Worm (Caenorhabditis elegans) whole organism, L4 larva: ENCODE data around the gene ZK1321.4.

ENCODE experiments used
- F10B5.3 ChIP-seq: sonication (generic microtip); optimal IDR thresholded peaks from 2 replicates; lab custom pipeline; 2016; ENCODE audit warnings: mild to moderate bottlenecking, missing genetic modification characterization, missing compliant biosample characterization
- F26F4.8 ChIP-seq: fragments of 200-800 bp; sonication (Bioruptor generic); conservative IDR thresholded peaks from 2 replicates; pipeline ENCODE4 v1.3.6; 2022; ENCODE audit warnings: missing genetic modification characterization, missing compliant biosample characterization
- F49E8.2 ChIP-seq: sonication (generic microtip); optimal IDR thresholded peaks from 2 replicates; lab custom pipeline; 2016; ENCODE audit warnings: missing compliant biosample characterization, mild to moderate bottlenecking, missing genetic modification characterization, borderline replicate concordance
- Y105C5A.15 ChIP-seq: fragments of 200-800 bp; sonication (Bioruptor generic); IDR thresholded peaks from 2 replicates; pipeline ENCODE4 v1.3.6; 2022; ENCODE audit warnings: missing genetic modification characterization, missing compliant biosample characterization
- ZK337.2 ChIP-seq: fragments of 200-800 bp; sonication (Bioruptor generic); IDR thresholded peaks from 2 replicates; pipeline ENCODE4 v1.3.6; 2022; ENCODE audit warnings: missing genetic modification reagents, missing genetic modification characterization, missing compliant biosample characterization
- ZK546.5 ChIP-seq, 2 experiments: sonication (generic microtip); optimal IDR thresholded peaks; 2 replicates each; lab custom pipeline; 2017; ENCODE audit warnings: missing biosample characterization in 2 of 2, missing genetic modification characterization in 2 of 2
- ceh-32 ChIP-seq: sonication (generic microtip); optimal IDR thresholded peaks from 2 replicates; lab custom pipeline; 2016; ENCODE audit warnings: mild to moderate bottlenecking, missing genetic modification characterization, missing compliant biosample characterization; ENCODE audit not compliant: poor library complexity
- ceh-44 ChIP-seq: fragments of 200-800 bp; sonication (Bioruptor generic); IDR thresholded peaks from 2 replicates; pipeline ENCODE4 v1.3.6; 2022; ENCODE audit warnings: missing genetic modification reagents, missing genetic modification characterization, missing compliant biosample characterization
- ceh-82 ChIP-seq: sonication (generic microtip); optimal IDR thresholded peaks from 2 replicates; lab custom pipeline; 2017; ENCODE audit warnings: missing biosample characterization, missing genetic modification characterization
- ctbp-1 ChIP-seq: fragments of 200-800 bp; sonication (Bioruptor generic); IDR thresholded peaks from 2 replicates; pipeline ENCODE4 v1.3.6; 2022; ENCODE audit warnings: missing genetic modification reagents, missing genetic modification characterization, missing compliant biosample characterization
- daf-19 ChIP-seq: fragments of 200-800 bp; sonication (Bioruptor generic); conservative IDR thresholded peaks from 2 replicates; pipeline ENCODE4 v1.3.6; 2022; ENCODE audit warnings: missing genetic modification characterization, missing compliant biosample characterization
- dmd-9 ChIP-seq: fragments of 200-800 bp; sonication (Bioruptor generic); IDR thresholded peaks from 2 replicates; pipeline ENCODE4 v1.3.6; 2022; ENCODE audit warnings: missing genetic modification reagents, missing genetic modification characterization, missing compliant biosample characterization
- dpl-1 ChIP-seq: fragments of 150-350 bp; optimal IDR thresholded peaks from 2 replicates; lab custom pipeline; 2014; ENCODE audit warnings: missing biosample characterization, missing genetic modification reagents, missing genetic modification characterization
- dve-1 ChIP-seq: sonication (generic microtip); optimal IDR thresholded peaks from 2 replicates; lab custom pipeline; 2017; ENCODE audit warnings: antibody characterized with exemption, mild to moderate bottlenecking, missing genetic modification characterization, missing compliant biosample characterization; ENCODE audit not compliant: insufficient read depth
- egl-43 ChIP-seq: fragments of 200-800 bp; sonication (Bioruptor generic); IDR thresholded peaks from 2 replicates; pipeline ENCODE4 v1.3.6; 2022; ENCODE audit warnings: missing genetic modification reagents, missing genetic modification characterization, missing compliant biosample characterization
- fkh-10 ChIP-seq: fragments of 150-350 bp; optimal IDR thresholded peaks from 2 replicates; lab custom pipeline; 2014; ENCODE audit warnings: missing biosample characterization, missing genetic modification reagents, missing genetic modification characterization
- hlh-30 ChIP-seq: sonication (generic microtip); optimal IDR thresholded peaks from 2 replicates; lab custom pipeline; 2017; ENCODE audit warnings: antibody characterized with exemption, mild to moderate bottlenecking, missing genetic modification characterization, missing compliant biosample characterization; ENCODE audit not compliant: insufficient read depth
- hmg-1.1 ChIP-seq: fragments of 200-800 bp; sonication (Bioruptor generic); IDR thresholded peaks from 2 replicates; pipeline ENCODE4 v1.3.6; 2022; ENCODE audit warnings: missing genetic modification reagents, missing genetic modification characterization, missing compliant biosample characterization
- lim-7 ChIP-seq: fragments of 200-800 bp; sonication (Bioruptor generic); IDR thresholded peaks from 2 replicates; pipeline ENCODE4 v1.3.6; 2022; ENCODE audit warnings: missing genetic modification characterization, missing compliant biosample characterization
- lin-29 ChIP-seq: fragments of 200-800 bp; sonication (Bioruptor generic); IDR thresholded peaks from 2 replicates; pipeline ENCODE4 v1.3.6; 2022; ENCODE audit warnings: missing genetic modification reagents, missing genetic modification characterization, missing compliant biosample characterization
- lin-38 ChIP-seq: fragments of 200-800 bp; sonication (Bioruptor generic); IDR thresholded peaks from 2 replicates; pipeline ENCODE4 v1.3.6; 2022; ENCODE audit warnings: missing genetic modification reagents, missing genetic modification characterization, missing compliant biosample characterization
- lin-39 ChIP-seq: fragments of 150-350 bp; optimal IDR thresholded peaks from 2 replicates; lab custom pipeline; 2014; ENCODE audit warnings: missing biosample characterization, missing genetic modification reagents, missing genetic modification characterization
- lsy-2 ChIP-seq, 2 experiments: fragments of 150-350 bp in 1 of 2; sonication (generic microtip) in 1 of 2; optimal IDR thresholded peaks; 2 replicates each; lab custom pipeline; 2014 to 2017; ENCODE audit warnings: missing biosample characterization in 2 of 2, missing genetic modification characterization in 2 of 2
- mdl-1 ChIP-seq, 2 experiments: fragments of 150-350 bp in 1 of 2; sonication (generic microtip) in 1 of 2; optimal IDR thresholded peaks; 2 replicates each; lab custom pipeline; 2014 to 2017; ENCODE audit warnings: missing biosample characterization in 2 of 2, missing genetic modification characterization in 2 of 2
- mep-1 ChIP-seq: fragments of 150-350 bp; sonication (generic microtip); optimal IDR thresholded peaks from 3 replicates; lab custom pipeline; 2014; ENCODE audit warnings: missing biosample characterization, missing genetic modification characterization
- mes-2 ChIP-seq: sonication (generic microtip); optimal IDR thresholded peaks from 2 replicates; lab custom pipeline; 2016; ENCODE audit warnings: missing genotype, mild to moderate bottlenecking, missing genetic modification characterization, missing compliant biosample characterization; ENCODE audit not compliant: poor library complexity, severe bottlenecking
- mxl-2 ChIP-seq: fragments of 200-800 bp; sonication (Bioruptor generic); conservative IDR thresholded peaks from 2 replicates; pipeline ENCODE4 v1.3.6; 2022; ENCODE audit warnings: missing genetic modification reagents, missing genetic modification characterization, missing compliant biosample characterization
- mxl-3 ChIP-seq: fragments of 200-800 bp; sonication (Bioruptor generic); optimal IDR thresholded peaks from 2 replicates; lab custom pipeline; 2018; ENCODE audit warnings: mild to moderate bottlenecking, missing genetic modification characterization, missing compliant biosample characterization
- nhr-10 ChIP-seq: fragments of 150-350 bp; optimal IDR thresholded peaks from 2 replicates; lab custom pipeline; 2014; ENCODE audit warnings: missing biosample characterization, missing genetic modification characterization
- nhr-102 ChIP-seq: sonication (generic microtip); optimal IDR thresholded peaks from 2 replicates; lab custom pipeline; 2016; ENCODE audit warnings: mild to moderate bottlenecking, missing genetic modification characterization, moderate library complexity, missing compliant biosample characterization
- nhr-11 ChIP-seq: fragments of 150-350 bp; optimal IDR thresholded peaks from 2 replicates; lab custom pipeline; 2014; ENCODE audit warnings: missing biosample characterization, missing genetic modification characterization
- nhr-111 ChIP-seq: fragments of 200-800 bp; sonication (Bioruptor generic); optimal IDR thresholded peaks from 2 replicates; lab custom pipeline; 2018; ENCODE audit warnings: mild to moderate bottlenecking, missing genetic modification characterization, missing compliant biosample characterization
- nhr-25 ChIP-seq: sonication (generic microtip); optimal IDR thresholded peaks from 2 replicates; lab custom pipeline; 2017; ENCODE audit warnings: missing genetic modification characterization, mild to moderate bottlenecking, missing compliant biosample characterization, antibody characterized with exemption, moderate library complexity, borderline replicate concordance; ENCODE audit not compliant: insufficient read depth
- nhr-28 ChIP-seq: fragments of 150-350 bp; optimal IDR thresholded peaks from 2 replicates; lab custom pipeline; 2014; ENCODE audit warnings: missing biosample characterization, missing genetic modification characterization
- nhr-41 ChIP-seq: fragments of 200-800 bp; sonication (Bioruptor generic); IDR thresholded peaks from 2 replicates; pipeline ENCODE4 v1.3.6; 2022; ENCODE audit warnings: missing genetic modification reagents, missing genetic modification characterization, missing compliant biosample characterization
- nhr-76 ChIP-seq: fragments of 150-350 bp; optimal IDR thresholded peaks from 2 replicates; lab custom pipeline; 2014; ENCODE audit warnings: missing biosample characterization, missing genetic modification characterization
- nhr-77 ChIP-seq: fragments of 150-350 bp; optimal IDR thresholded peaks from 2 replicates; lab custom pipeline; 2014; ENCODE audit warnings: missing biosample characterization, missing genetic modification characterization
- pha-4 ChIP-seq, 2 experiments: fragments of 150-350 bp in 1 of 2; fragments of 200-800 bp in 1 of 2; sonication (Bioruptor generic) in 1 of 2; IDR thresholded peaks in 1 of 2; optimal IDR thresholded peaks in 1 of 2; 2 replicates each; pipeline versions ENCODE4 v1.3.6 to Lab custom; 2014 to 2022; ENCODE audit warnings: missing genetic modification characterization in 2 of 2, missing genetic modification reagents in 2 of 2, missing biosample characterization in 1 of 2, missing compliant biosample characterization in 1 of 2
- pqm-1 ChIP-seq: sonication (generic microtip); optimal IDR thresholded peaks from 2 replicates; lab custom pipeline; 2017; ENCODE audit warnings: missing biosample characterization, missing genetic modification characterization
- saeg-2 ChIP-seq: fragments of 200-800 bp; sonication (Bioruptor generic); IDR thresholded peaks from 2 replicates; pipeline ENCODE4 v1.3.6; 2022; ENCODE audit warnings: missing genetic modification reagents, missing genetic modification characterization, missing compliant biosample characterization
- set-16 ChIP-seq: fragments of 200-800 bp; sonication (Bioruptor generic); IDR thresholded peaks from 2 replicates; pipeline ENCODE4 v1.3.6; 2022; ENCODE audit warnings: missing genetic modification reagents, missing genetic modification characterization, missing compliant biosample characterization
- skn-1 ChIP-seq: fragments of 150-350 bp; optimal IDR thresholded peaks from 2 replicates; lab custom pipeline; 2014; ENCODE audit warnings: missing biosample characterization, missing genetic modification characterization
- snpc-1.2 ChIP-seq: fragments of 200-800 bp; sonication (Bioruptor generic); IDR thresholded peaks from 2 replicates; pipeline ENCODE4 v1.3.6; 2022; ENCODE audit warnings: missing genetic modification reagents, missing genetic modification characterization, missing compliant biosample characterization
- spr-1 ChIP-seq: sonication (generic microtip); optimal IDR thresholded peaks from 2 replicates; lab custom pipeline; 2016; ENCODE audit warnings: mild to moderate bottlenecking, missing genetic modification characterization, missing compliant biosample characterization
- zfp-2 ChIP-seq: sonication (generic microtip); optimal IDR thresholded peaks from 2 replicates; lab custom pipeline; 2016; ENCODE audit warnings: mild to moderate bottlenecking, missing genetic modification characterization, missing compliant biosample characterization
- zip-2 ChIP-seq: fragments of 150-350 bp; optimal IDR thresholded peaks from 2 replicates; lab custom pipeline; 2014; ENCODE audit warnings: missing biosample characterization, missing genetic modification characterization
- ztf-11 ChIP-seq: fragments of 150-350 bp; optimal IDR thresholded peaks from 2 replicates; lab custom pipeline; 2014; ENCODE audit warnings: missing biosample characterization, missing genetic modification characterization
- ztf-7 ChIP-seq: fragments of 150-350 bp; optimal IDR thresholded peaks from 2 replicates; lab custom pipeline; 2014; ENCODE audit warnings: missing biosample characterization, missing genetic modification characterization

The ZK1321.4 gene

DNA sequence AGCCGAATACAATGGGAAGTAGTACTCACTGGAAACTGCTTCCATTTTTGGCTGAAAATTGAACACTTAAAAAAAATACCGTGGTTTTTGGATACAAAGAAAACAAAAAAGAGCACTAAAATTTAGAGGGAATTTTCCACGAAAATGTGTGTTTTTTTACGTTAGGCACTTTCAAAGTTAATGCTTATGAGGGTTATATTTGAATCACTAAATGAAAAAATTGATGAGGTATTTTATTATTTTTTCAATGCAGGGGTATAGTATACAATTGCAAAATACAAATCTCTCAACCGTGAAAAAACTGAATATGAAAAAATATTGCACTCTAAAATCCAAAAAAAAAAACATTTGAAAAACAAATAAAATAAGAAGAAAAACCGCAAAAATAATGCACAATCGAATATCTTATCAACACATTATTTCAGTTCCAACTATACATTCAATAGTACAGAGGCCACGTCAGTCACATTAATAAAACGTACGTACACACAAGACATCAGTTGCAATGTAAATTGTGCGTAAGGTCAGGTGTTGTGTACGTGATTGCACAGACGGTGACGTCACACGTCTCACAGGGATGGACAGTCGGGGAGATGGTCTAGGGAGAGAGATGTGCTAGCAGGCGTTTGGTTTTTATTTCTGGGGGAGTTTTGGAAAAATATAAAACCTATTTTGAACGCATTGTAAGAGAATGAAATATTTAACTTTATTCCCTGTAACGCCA, 3.8 kb downstream of the ZK1321.4 start, which contains the start of gene aqp-10 (continued):
- TF ChIP-seq ZK337.2 (GFP tag; lab: Robert Waterston, UW) (no peak), zip-2 (tag; lab: Kevin White, UChicago) (no peak), mdl-1 (tag; optimal IDR thresholded peaks at IDR 0.05; lab: Kevin White, UChicago) (peak in 1 of 2 experiments; percentile 20), lim-7 (no peak), fkh-10 (no peak), set-16 (no peak), mxl-2 (GFP tag; lab: Robert Waterston, UW) (0 out of 2 replicates have a peak, but pooled peaks have one; percentile 23), nhr-102 (tag; lab: Kevin White, UChicago) (peak; percentile 76), snpc-1.2 (no peak), dpl-1 (GFP tag; lab: Kevin White, UChicago) (peak; percentile 49), ztf-7 (no peak), nhr-77 (tag; lab: Kevin White, UChicago) (peak; percentile 35), skn-1 (tag; lab: Kevin White, UChicago) (no peak), nhr-28 (tag; lab: Kevin White, UChicago) (peak; percentile 70), lin-38 (GFP tag; lab: Robert Waterston, UW) (peak; percentile 51), ctbp-1 (GFP tag; lab: Robert Waterston, UW) (no peak), nhr-76 (no peak), Y105C5A.15 (GFP tag; lab: Robert Waterston, UW) (no peak), zfp-2 (tag; lab: Kevin White, UChicago) (no peak), nhr-25 (no peak), egl-43 (GFP tag; lab: Robert Waterston, UW) (no peak), lin-39 (tag; lab: Kevin White, UChicago) (no peak), nhr-111 (GFP tag; lab: Kevin White, UChicago) (no peak), pqm-1 (tag; lab: Kevin White, UChicago) (peak; percentile 73), lin-29 (GFP tag; lab: Robert Waterston, UW) (no peak), saeg-2 (GFP tag; lab: Robert Waterston, UW) (no peak), dmd-9 (GFP tag; lab: Robert Waterston, UW) (no peak), nhr-41 (GFP tag; lab: Robert Waterston, UW) (no peak), F10B5.3 (no peak), nhr-10 (tag; lab: Kevin White, UChicago) (no peak), dve-1 (tag; lab: Kevin White, UChicago) (peak; percentile 71), mep-1 (tag; lab: Kevin White, UChicago) (peak; percentile 45), pha-4 (GFP tag; IDR thresholded peaks at IDR 0.05; lab: Robert Waterston, UW) (no peak), pha-4 (tag; optimal IDR thresholded peaks at IDR 0.05; lab: Kevin White, UChicago) (peak; percentile 14), spr-1 (tag; lab: Kevin White, UChicago) (peak; percentile 15), ztf-11 (no peak), lsy-2 (tag; optimal IDR thresholded peaks at IDR 0.05; lab: Kevin White, UChicago) (peak in 1 of 2 experiments; percentile 74), hmg-1.1 (peak; percentile 70), ceh-44 (GFP tag; lab: Robert Waterston, UW) (no peak), ceh-32 (tag; lab: Kevin White, UChicago) (no peak), mes-2 (tag; lab: Kevin White, UChicago) (peak; percentile 62), F49E8.2 (no peak), ZK546.5 (tag; optimal IDR thresholded peaks at IDR 0.05; lab: Kevin White, UChicago) (no peak), daf-19 (GFP tag; lab: Robert Waterston, UW) (no peak), F26F4.8 (GFP tag; lab: Robert Waterston, UW) (no peak), hlh-30 (peak; percentile 85), nhr-11 (tag; lab: Kevin White, UChicago) (no peak), ceh-82 (tag; lab: Kevin White, UChicago) (no peak), mxl-3 (GFP tag; lab: Kevin White, UChicago) (peak; percentile 5)
